Worm (Caenorhabditis elegans) whole organism, young adult: ENCODE results near the gene W08E12.6.

Source experiments
- egrh-3 ChIP-seq: fragments of 200-800 bp; sonication (Bioruptor generic); IDR thresholded peaks from 2 replicates; pipeline ENCODE4 v1.3.6; 2022; ENCODE audit warnings: missing genetic modification reagents, missing genetic modification characterization, missing compliant biosample characterization
- him-1 ChIP-seq: sonication (generic microtip); optimal IDR thresholded peaks from 2 replicates; lab custom pipeline; 2016; ENCODE audit warnings: missing genotype, missing genetic modification reagents, missing genetic modification characterization, missing compliant biosample characterization
- lag-1 ChIP-seq: fragments of 200-800 bp; sonication (Bioruptor generic); IDR thresholded peaks from 2 replicates; pipeline ENCODE4 v1.3.6; 2022; ENCODE audit warnings: missing genetic modification reagents, missing genetic modification characterization, missing compliant biosample characterization
- lin-40 ChIP-seq: sonication (generic microtip); optimal IDR thresholded peaks from 2 replicates; lab custom pipeline; 2016; ENCODE audit warnings: missing genetic modification characterization, mild to moderate bottlenecking, missing compliant biosample characterization, missing genotype, missing genetic modification reagents
- rcor-1 ChIP-seq: fragments of 200-800 bp; sonication (Bioruptor generic); IDR thresholded peaks from 2 replicates; pipeline ENCODE4 v1.3.6; 2022; ENCODE audit warnings: missing genetic modification reagents, missing genetic modification characterization, missing compliant biosample characterization
- ztf-18 ChIP-seq: sonication (generic microtip); optimal IDR thresholded peaks from 2 replicates; lab custom pipeline; 2016; ENCODE audit warnings: missing genotype, mild to moderate bottlenecking, missing genetic modification characterization, missing compliant biosample characterization
- ztf-6 ChIP-seq: fragments of 200-800 bp; sonication (Bioruptor generic); IDR thresholded peaks from 2 replicates; pipeline ENCODE4 v1.3.6; 2022; ENCODE audit warnings: missing genetic modification reagents, missing genetic modification characterization, missing compliant biosample characterization

DNA sequence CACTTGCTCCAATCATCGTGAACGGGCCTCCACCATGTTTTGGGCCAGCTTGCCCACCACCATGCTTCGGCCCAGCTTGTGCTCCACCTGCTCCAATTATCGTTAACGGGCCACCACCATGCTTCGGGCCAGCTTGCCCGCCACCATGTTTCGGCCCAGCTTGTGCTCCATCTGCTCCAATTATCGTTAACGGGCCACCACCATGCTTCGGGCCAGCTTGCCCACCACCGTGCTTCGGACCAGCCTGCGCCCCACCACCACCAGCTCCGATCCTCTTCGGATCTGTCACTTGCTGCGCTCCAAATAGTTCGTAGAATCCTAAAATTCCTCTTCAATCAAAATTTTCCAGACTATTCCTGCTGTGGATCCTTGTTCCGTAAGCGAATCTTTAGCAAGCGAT lies 829 bp downstream of the W08E12.6 start:
- no peak for TF ChIP-seq him-1 (tag; lab: Kevin White, UChicago)
- TF ChIP-seq ztf-6 (GFP tag; lab: Robert Waterston, UW), result no peak
- peak; percentile 65; the same call in 1 of the 2 replicates for TF ChIP-seq egrh-3 (GFP tag; lab: Robert Waterston, UW)
- TF ChIP-seq rcor-1, result no peak
- no peak for TF ChIP-seq ztf-18 (tag; lab: Kevin White, UChicago)
- no peak for TF ChIP-seq lag-1 (GFP tag; lab: Robert Waterston, UW)
- no peak for TF ChIP-seq lin-40
